Worm (Caenorhabditis elegans) whole organism, L1 larva: ENCODE results near the gene nhr-39.

Experiments used
- C04F5.9 ChIP-seq: sonication (generic microtip); optimal IDR thresholded peaks from 2 replicates; lab custom pipeline; 2016; ENCODE audit warnings: missing genetic modification characterization, missing compliant biosample characterization
- C34B4.2 ChIP-seq: sonication (generic microtip); optimal IDR thresholded peaks from 2 replicates; lab custom pipeline; 2017; ENCODE audit warnings: mild to moderate bottlenecking, missing genetic modification characterization, missing compliant biosample characterization
- F16B12.6 ChIP-seq: fragments of 150-350 bp; optimal IDR thresholded peaks from 2 replicates; lab custom pipeline; 2014; ENCODE audit warnings: missing biosample characterization, missing genetic modification characterization
- alr-1 ChIP-seq: fragments of 200-800 bp; sonication (Bioruptor generic); optimal IDR thresholded peaks from 2 replicates; lab custom pipeline; 2018; ENCODE audit warnings: borderline replicate concordance, mild to moderate bottlenecking, missing genetic modification characterization, missing compliant biosample characterization
- blmp-1 ChIP-seq: fragments of 150-350 bp; optimal IDR thresholded peaks from 2 replicates; lab custom pipeline; 2014; ENCODE audit warnings: missing biosample characterization, missing genetic modification characterization
- ceh-63 ChIP-seq: fragments of 200-800 bp; sonication (Bioruptor generic); optimal IDR thresholded peaks from 2 replicates; lab custom pipeline; 2018; ENCODE audit warnings: mild to moderate bottlenecking, missing genetic modification characterization, missing compliant biosample characterization
- ceh-8 ChIP-seq: fragments of 200-800 bp; sonication (Bioruptor generic); optimal IDR thresholded peaks from 2 replicates; lab custom pipeline; 2018; ENCODE audit warnings: mild to moderate bottlenecking, missing genetic modification characterization, moderate library complexity, missing compliant biosample characterization
- ces-1 ChIP-seq: fragments of 150-350 bp; optimal IDR thresholded peaks from 2 replicates; lab custom pipeline; 2014; ENCODE audit warnings: missing biosample characterization, missing genetic modification reagents, missing genetic modification characterization
- dpl-1 ChIP-seq, 3 experiments: fragments of 150-350 bp in 2 of 3; sonication (generic microtip) in 1 of 3; optimal IDR thresholded peaks; 2 replicates each; lab custom pipeline; 2014 to 2017; ENCODE audit warnings: missing biosample characterization in 3 of 3, missing genetic modification characterization in 3 of 3, missing genetic modification reagents in 3 of 3
- dsc-1 ChIP-seq: sonication (generic microtip); optimal IDR thresholded peaks from 2 replicates; lab custom pipeline; 2016; ENCODE audit warnings: mild to moderate bottlenecking, missing genetic modification characterization, missing compliant biosample characterization
- efl-1 ChIP-seq, 4 experiments: fragments of 150-350 bp; optimal IDR thresholded peaks in 3 of 4; peaks in 1 of 4; 1 replicate in 1 of 4; 2 replicates in 3 of 4; lab custom pipeline; 2014; ENCODE audit warnings: missing biosample characterization in 2 of 4, missing genetic modification characterization in 2 of 4, missing genetic modification reagents in 2 of 4
- egl-27 ChIP-seq, 2 experiments: fragments of 150-350 bp in 1 of 2; sonication (generic microtip); optimal IDR thresholded peaks; 3 replicates each; lab custom pipeline; 2017 to 2018; ENCODE audit warnings: missing biosample characterization in 2 of 2, missing genetic modification characterization in 2 of 2, missing genetic modification reagents in 2 of 2
- elt-2 ChIP-seq: sonication (generic microtip); optimal IDR thresholded peaks from 2 replicates; lab custom pipeline; 2016; ENCODE audit warnings: missing genetic modification characterization, mild to moderate bottlenecking, inconsistent platforms, missing compliant biosample characterization, missing genetic modification reagents
- fkh-8 ChIP-seq: sonication (generic microtip); optimal IDR thresholded peaks from 2 replicates; lab custom pipeline; 2016; ENCODE audit warnings: mild to moderate bottlenecking, missing genetic modification characterization, missing compliant biosample characterization
- fos-1 ChIP-seq: fragments of 150-350 bp; optimal IDR thresholded peaks from 2 replicates; lab custom pipeline; 2014; ENCODE audit warnings: missing biosample characterization, missing genetic modification characterization
- grh-1 ChIP-seq: fragments of 200-800 bp; sonication (Bioruptor generic); IDR thresholded peaks from 2 replicates; pipeline ENCODE4 v1.3.6; 2022; ENCODE audit warnings: missing genetic modification reagents, missing genetic modification characterization, missing compliant biosample characterization
- hlh-4 ChIP-seq: sonication (generic microtip); optimal IDR thresholded peaks from 2 replicates; lab custom pipeline; 2016; ENCODE audit warnings: mild to moderate bottlenecking, missing genetic modification characterization, missing compliant biosample characterization
- hpl-2 ChIP-seq: fragments of 150-350 bp; optimal IDR thresholded peaks from 2 replicates; lab custom pipeline; 2014; ENCODE audit warnings: missing biosample characterization, missing genetic modification reagents, missing genetic modification characterization
- irx-1 ChIP-seq: sonication (generic microtip); optimal IDR thresholded peaks from 2 replicates; lab custom pipeline; 2016; ENCODE audit warnings: missing genetic modification characterization, missing compliant biosample characterization
- isw-1 ChIP-seq: fragments of 200-800 bp; sonication (Bioruptor generic); IDR thresholded peaks from 2 replicates; pipeline ENCODE4 v1.3.6; 2022; ENCODE audit warnings: missing genetic modification characterization, missing compliant biosample characterization
- lin-14 ChIP-seq: fragments of 200-800 bp; sonication (Bioruptor generic); optimal IDR thresholded peaks from 2 replicates; lab custom pipeline; 2018; ENCODE audit warnings: mild to moderate bottlenecking, missing genetic modification characterization, moderate library complexity, missing compliant biosample characterization
- lin-35 ChIP-seq, 2 experiments: fragments of 150-350 bp; optimal IDR thresholded peaks; 2 replicates each; lab custom pipeline; 2014; ENCODE audit warnings: missing biosample characterization in 2 of 2, missing genetic modification characterization in 2 of 2, missing genetic modification reagents in 2 of 2
- mdl-1 ChIP-seq, 2 experiments: fragments of 150-350 bp; optimal IDR thresholded peaks; 2 replicates each; lab custom pipeline; 2014 to 2017; ENCODE audit warnings: missing biosample characterization in 2 of 2, missing genetic modification characterization in 2 of 2, inconsistent platforms in 1 of 2
- mep-1 ChIP-seq: fragments of 150-350 bp; optimal IDR thresholded peaks from 2 replicates; lab custom pipeline; 2014; ENCODE audit warnings: missing biosample characterization, missing genetic modification characterization
- nhr-20 ChIP-seq: sonication (generic microtip); optimal IDR thresholded peaks from 2 replicates; lab custom pipeline; 2016; ENCODE audit warnings: mild to moderate bottlenecking, missing genetic modification characterization, missing compliant biosample characterization
- nhr-28 ChIP-seq: fragments of 150-350 bp; optimal IDR thresholded peaks from 2 replicates; lab custom pipeline; 2014; ENCODE audit warnings: missing biosample characterization, missing genetic modification characterization
- nhr-47 ChIP-seq: sonication (generic microtip); optimal IDR thresholded peaks from 2 replicates; lab custom pipeline; 2016; ENCODE audit warnings: mild to moderate bottlenecking, missing genetic modification characterization, moderate library complexity, missing compliant biosample characterization
- nhr-71 ChIP-seq: sonication (generic microtip); optimal IDR thresholded peaks from 2 replicates; lab custom pipeline; 2016; ENCODE audit warnings: mild to moderate bottlenecking, missing genetic modification characterization, moderate library complexity, missing compliant biosample characterization
- nhr-76 ChIP-seq: sonication (generic microtip); optimal IDR thresholded peaks from 2 replicates; lab custom pipeline; 2017; ENCODE audit warnings: missing biosample characterization, missing genetic modification characterization
- nhr-77 ChIP-seq: fragments of 150-350 bp; optimal IDR thresholded peaks from 2 replicates; lab custom pipeline; 2014; ENCODE audit warnings: missing biosample characterization, missing genetic modification characterization
- nhr-85 ChIP-seq: sonication (generic microtip); peaks from one replicate; lab custom pipeline; 2016; ENCODE audit warnings: missing genetic modification characterization, inconsistent platforms, missing compliant biosample characterization
- nhr-90 ChIP-seq: sonication (generic microtip); optimal IDR thresholded peaks from 2 replicates; lab custom pipeline; 2016; ENCODE audit warnings: mild to moderate bottlenecking, missing genetic modification characterization, missing compliant biosample characterization; ENCODE audit not compliant: poor library complexity
- pax-3 ChIP-seq: fragments of 200-800 bp; sonication (Bioruptor generic); optimal IDR thresholded peaks from 2 replicates; lab custom pipeline; 2018; ENCODE audit warnings: mild to moderate bottlenecking, missing genetic modification characterization, moderate library complexity, missing compliant biosample characterization
- sox-4 ChIP-seq: sonication (generic microtip); optimal IDR thresholded peaks from 2 replicates; lab custom pipeline; 2016; ENCODE audit warnings: missing genetic modification characterization, missing compliant biosample characterization
- swsn-7 ChIP-seq: sonication (generic microtip); optimal IDR thresholded peaks from 2 replicates; lab custom pipeline; 2016; ENCODE audit warnings: missing genetic modification characterization, missing compliant biosample characterization
- unc-130 ChIP-seq: fragments of 150-350 bp; optimal IDR thresholded peaks from 2 replicates; lab custom pipeline; 2017; ENCODE audit warnings: missing biosample characterization, missing genetic modification characterization, inconsistent platforms
- unc-62 ChIP-seq: fragments of 150-350 bp; optimal IDR thresholded peaks from 2 replicates; lab custom pipeline; 2014; ENCODE audit warnings: missing biosample characterization, missing genetic modification reagents, missing genetic modification characterization
- unc-98 ChIP-seq: fragments of 200-800 bp; sonication (Bioruptor generic); IDR thresholded peaks from 2 replicates; pipeline ENCODE4 v1.3.6; 2022; ENCODE audit warnings: missing genetic modification characterization, missing compliant biosample characterization
- xbp-1 ChIP-seq: sonication (generic microtip); optimal IDR thresholded peaks from 2 replicates; lab custom pipeline; 2016; ENCODE audit warnings: missing genetic modification characterization, missing compliant biosample characterization
- ztf-4 ChIP-seq: fragments of 150-350 bp; optimal IDR thresholded peaks from 2 replicates; lab custom pipeline; 2014; ENCODE audit warnings: missing biosample characterization, missing genetic modification characterization

nhr-39 gene

ce11 chrV:9303026-9303425, at the start of gene nhr-39:
TSS of gene nhr-39 (plus strand) at chrV:9303326.
- TF ChIP-seq ztf-4 (tag; lab: Kevin White, UChicago) = no peak

DNA sequence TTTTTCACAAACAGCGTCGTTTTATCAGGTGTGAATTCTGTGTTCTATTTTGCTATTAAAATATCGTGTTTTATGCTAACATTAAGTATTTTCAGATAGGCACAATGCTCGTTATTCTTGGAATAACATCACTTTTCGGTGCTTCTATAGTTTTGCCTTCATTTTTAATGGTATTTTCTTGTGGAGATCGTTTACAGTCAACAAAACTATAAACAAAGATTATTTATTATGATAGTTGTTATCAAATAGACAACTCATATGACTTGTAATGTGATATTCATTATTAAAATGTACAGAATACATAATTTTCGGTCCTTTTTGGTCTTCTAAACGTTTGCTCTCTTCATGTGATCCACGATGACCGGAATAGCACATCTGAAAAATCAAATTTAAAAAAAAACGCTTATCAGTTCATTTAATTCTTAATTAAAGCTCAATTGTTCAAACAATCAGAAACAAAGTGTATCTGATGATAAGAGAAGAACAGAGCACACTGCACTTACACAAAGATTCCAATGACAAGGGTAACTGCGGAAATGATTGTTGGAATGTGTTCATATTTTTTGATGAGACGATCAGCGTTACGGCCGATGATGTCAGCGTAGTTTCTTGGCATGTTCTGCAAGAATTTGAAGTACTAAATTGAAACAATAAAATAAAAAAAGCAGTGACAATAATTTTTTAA, 49.0 kb upstream of the nhr-39 start, which contains the start of gene F07C3.9:
F07C3.9 (minus strand) TSS at position 635 of the 685 bp plus-strand sequence.
- no peak for TF ChIP-seq efl-1 (optimal IDR thresholded peaks at IDR 0.05; lab: Kevin White, UChicago)
- peak in 1 of 2 experiments; percentile 23 for TF ChIP-seq efl-1 (GFP tag; optimal IDR thresholded peaks at IDR 0.05 in 1 of 2; lab: Kevin White, UChicago)
- peak; percentile 77 for TF ChIP-seq elt-2 (tag; lab: Kevin White, UChicago)
- no peak for TF ChIP-seq sox-4 (tag; lab: Kevin White, UChicago)

DNA sequence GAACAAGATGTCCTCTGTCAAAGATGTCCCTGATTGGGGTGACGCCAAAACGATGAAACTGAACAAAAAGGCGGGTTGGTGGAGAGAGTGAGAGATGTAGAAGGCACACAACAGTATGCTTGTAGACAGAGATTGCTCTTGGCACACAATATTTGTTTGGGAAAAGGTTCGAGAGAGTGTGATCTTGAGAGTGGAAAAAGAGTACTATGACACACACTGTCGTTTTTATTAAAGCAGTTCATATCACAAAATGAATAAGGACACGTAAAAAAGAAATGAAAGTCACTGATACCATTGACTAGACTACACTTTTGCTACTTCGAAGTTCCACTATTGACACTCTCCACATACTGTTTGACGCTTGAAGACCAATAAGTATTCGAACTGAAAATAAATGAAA, 47.6 kb upstream of the nhr-39 start:
- TF ChIP-seq grh-1 (GFP tag; lab: Robert Waterston, UW) (no peak), nhr-76 (tag; lab: Kevin White, UChicago) (no peak), hpl-2 (no peak), alr-1 (tag; lab: Kevin White, UChicago) (no peak), unc-62 (GFP tag; lab: Kevin White, UChicago) (no peak), ceh-8 (GFP tag; lab: Kevin White, UChicago) (no peak), mdl-1 (tag; optimal IDR thresholded peaks at IDR 0.05; lab: Kevin White, UChicago) (no peak), nhr-20 (peak; percentile 36), dpl-1 (GFP tag; optimal IDR thresholded peaks at IDR 0.05; lab: Kevin White, UChicago) (no peak), lin-14 (GFP tag; lab: Kevin White, UChicago) (peak; percentile 37), nhr-77 (tag; lab: Kevin White, UChicago) (no peak), efl-1 (optimal IDR thresholded peaks at IDR 0.05; lab: Kevin White, UChicago) (no peak), efl-1 (GFP tag; optimal IDR thresholded peaks at IDR 0.05 in 1 of 2; lab: Kevin White, UChicago) (peak in 1 of 2 experiments; percentile 81), mep-1 (tag; lab: Kevin White, UChicago) (no peak), ceh-63 (GFP tag; lab: Kevin White, UChicago) (no peak), nhr-28 (no peak), lin-35 (GFP tag; optimal IDR thresholded peaks at IDR 0.05; lab: Kevin White, UChicago) (peak in 1 of 2 experiments; percentile 16), elt-2 (tag; lab: Kevin White, UChicago) (peak; percentile 72), isw-1 (GFP tag; lab: Robert Waterston, UW) (no peak), nhr-90 (no peak), fos-1 (tag; lab: Kevin White, UChicago) (no peak), unc-130 (tag; lab: Kevin White, UChicago) (no peak)

DNA sequence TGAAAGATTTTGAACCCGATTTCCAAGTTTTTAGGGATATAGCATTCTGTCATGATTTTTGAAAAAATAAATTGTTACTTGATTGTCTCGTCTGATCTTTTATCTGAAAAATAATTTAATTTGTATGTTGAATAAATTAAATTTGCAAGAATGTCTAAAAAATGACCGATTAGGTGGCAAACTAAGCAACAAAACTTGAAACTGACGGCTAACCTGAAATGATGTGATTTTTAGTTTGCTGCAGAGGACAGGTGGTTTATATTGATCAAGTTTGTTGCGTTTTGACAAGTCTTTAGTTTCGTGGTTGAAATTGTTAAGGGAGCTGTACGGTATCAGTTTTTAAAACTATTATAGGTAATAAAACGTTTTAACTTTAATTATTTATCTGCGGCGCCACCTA, 45.7 kb upstream of the nhr-39 start, which contains the start of gene F07C3.16:
F07C3.16 (minus strand) TSS at position 101 of the 400 bp plus-strand sequence.
- TF ChIP-seq egl-27 (tag; optimal IDR thresholded peaks at IDR 0.05; lab: Kevin White, UChicago) (no peak), ztf-4 (tag; lab: Kevin White, UChicago) (no peak), unc-130 (tag; lab: Kevin White, UChicago) (no peak), swsn-7 (tag; lab: Kevin White, UChicago) (no peak), C34B4.2 (tag; lab: Kevin White, UChicago) (no peak), xbp-1 (tag; lab: Kevin White, UChicago) (no peak), F16B12.6 (tag; lab: Kevin White, UChicago) (no peak), elt-2 (tag; lab: Kevin White, UChicago) (no peak), isw-1 (GFP tag; lab: Robert Waterston, UW) (no peak)

- TF ChIP-seq swsn-7 (tag; lab: Kevin White, UChicago) = peak; percentile 12
- TF ChIP-seq blmp-1 (tag; lab: Kevin White, UChicago) = no peak
- TF ChIP-seq unc-98 (GFP tag; lab: Robert Waterston, UW) = no peak
- peak; percentile 58 for TF ChIP-seq hlh-4 (tag; lab: Kevin White, UChicago)
- TF ChIP-seq nhr-77 (tag; lab: Kevin White, UChicago) = no peak
- peak; percentile 60 for TF ChIP-seq pax-3 (tag; lab: Kevin White, UChicago)
- TF ChIP-seq nhr-71 (tag; lab: Kevin White, UChicago) = peak; percentile 80
- peak; percentile 43 for TF ChIP-seq nhr-47 (tag; lab: Kevin White, UChicago)
- no peak for TF ChIP-seq ces-1 (GFP tag; lab: Kevin White, UChicago)
- TF ChIP-seq dsc-1 = peak; percentile 73
- TF ChIP-seq nhr-85 (tag; lab: Kevin White, UChicago) = no peak
- no peak for TF ChIP-seq ceh-63 (GFP tag; lab: Kevin White, UChicago)
- TF ChIP-seq xbp-1 (tag; lab: Kevin White, UChicago) = no peak
- TF ChIP-seq sox-4 (tag; lab: Kevin White, UChicago) = peak; percentile 68
- TF ChIP-seq irx-1 (tag; lab: Kevin White, UChicago) = no peak
- no peak for TF ChIP-seq C04F5.9
- no peak for TF ChIP-seq unc-62 (GFP tag; lab: Kevin White, UChicago)
- peak; percentile 84 for TF ChIP-seq fkh-8 (tag; lab: Kevin White, UChicago)
- TF ChIP-seq, all 84 proteins: peak for 8
These were observed 42.7 kb upstream of the nhr-39 start for ce11 chrV:9260411-9260810.
